Worm (Caenorhabditis elegans) whole organism, early embryonic: ENCODE results near the gene gck-1.

ENCODE experiments used
- B0310.2 ChIP-seq: sonication (generic microtip); optimal IDR thresholded peaks from 2 replicates; lab custom pipeline; 2016; ENCODE audit warnings: mild to moderate bottlenecking, missing genetic modification characterization, missing compliant biosample characterization
- ama-1 ChIP-seq: fragments of 150-350 bp; optimal IDR thresholded peaks from 2 replicates; lab custom pipeline; 2014
- ceh-13 ChIP-seq: fragments of 200-800 bp; sonication (Bioruptor generic); optimal IDR thresholded peaks from 2 replicates; lab custom pipeline; 2018; ENCODE audit warnings: mild to moderate bottlenecking, missing genetic modification characterization, missing compliant biosample characterization
- ets-7 ChIP-seq: sonication (generic microtip); optimal IDR thresholded peaks from 2 replicates; lab custom pipeline; 2016; ENCODE audit warnings: missing genotype, missing genetic modification characterization, missing compliant biosample characterization
- flt-1 ChIP-seq: fragments of 200-800 bp; sonication (Bioruptor generic); IDR thresholded peaks from 2 replicates; pipeline ENCODE4 v1.3.6; 2022; ENCODE audit warnings: missing genetic modification characterization, missing compliant biosample characterization
- hmbx-1 ChIP-seq: sonication (generic microtip); optimal IDR thresholded peaks from 2 replicates; lab custom pipeline; 2016; ENCODE audit warnings: mild to moderate bottlenecking, missing genetic modification characterization, missing compliant biosample characterization
- hmg-4 ChIP-seq: fragments of 200-800 bp; sonication (Bioruptor generic); optimal IDR thresholded peaks from 2 replicates; lab custom pipeline; 2018; ENCODE audit warnings: mild to moderate bottlenecking, missing genetic modification characterization, missing compliant biosample characterization
- hnd-1 ChIP-seq: sonication (generic microtip); optimal IDR thresholded peaks from 2 replicates; lab custom pipeline; 2016; ENCODE audit warnings: missing genetic modification characterization, missing compliant biosample characterization
- scrt-1 ChIP-seq: fragments of 200-800 bp; sonication (Bioruptor generic); IDR thresholded peaks from 2 replicates; pipeline ENCODE4 v1.3.6; 2022; ENCODE audit warnings: missing genetic modification characterization, missing compliant biosample characterization
- tbx-11 ChIP-seq: fragments of 200-800 bp; sonication (Bioruptor generic); IDR thresholded peaks from 2 replicates; pipeline ENCODE4 v1.3.6; 2022; ENCODE audit warnings: missing genetic modification characterization, missing compliant biosample characterization
- tbx-37 ChIP-seq: fragments of 200-800 bp; sonication (Bioruptor generic); conservative IDR thresholded peaks from 2 replicates; pipeline ENCODE4 v1.3.6; 2022; ENCODE audit warnings: missing genetic modification reagents, missing genetic modification characterization, missing compliant biosample characterization
- tra-4 ChIP-seq: sonication (generic microtip); optimal IDR thresholded peaks from 2 replicates; lab custom pipeline; 2017; ENCODE audit warnings: missing genetic modification characterization, missing compliant biosample characterization

DNA sequence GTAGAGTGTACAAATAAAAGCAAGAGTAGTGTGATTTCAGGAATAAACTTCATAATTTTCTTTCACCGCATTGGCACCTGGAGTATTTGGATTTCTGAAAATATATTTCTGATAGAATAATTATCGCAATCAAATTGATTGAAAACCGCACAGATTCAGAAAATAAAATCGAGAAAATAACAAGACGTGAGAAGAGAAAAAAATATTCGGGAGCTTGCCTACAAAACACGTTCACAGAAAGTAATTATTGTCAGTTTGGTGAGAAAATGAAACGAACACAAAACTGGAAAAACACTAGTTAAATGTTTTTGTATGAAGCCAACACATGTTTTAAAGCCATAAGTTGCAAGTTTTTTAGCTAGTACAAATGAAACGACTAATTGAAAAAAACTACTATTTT is 33.7 kb upstream of the gck-1 start, which contains the start of gene mod-1:
- TF ChIP-seq flt-1 (GFP tag; lab: Robert Waterston, UW) (no peak), ama-1 (lab: Kevin White, UChicago) (no peak), tbx-37 (GFP tag; lab: Robert Waterston, UW) (no peak), hmbx-1 (tag; lab: Kevin White, UChicago) (no peak), B0310.2 (no peak), tbx-11 (no peak), tra-4 (tag; lab: Kevin White, UChicago) (no peak), hnd-1 (tag; lab: Kevin White, UChicago) (no peak), ets-7 (no peak), hmg-4 (no peak), scrt-1 (no peak), ceh-13 (no peak)
